Worm (Caenorhabditis elegans) whole organism, mixed stage, embryonic: Measurements from ENCODE around the gene B0513.90.

ENCODE experiments used
- ces-1 ChIP-seq: fragments of 150-350 bp; optimal IDR thresholded peaks from 2 replicates; lab custom pipeline; 2014; ENCODE audit warnings: missing biosample characterization, missing genetic modification reagents, missing genetic modification characterization
- elt-3 ChIP-seq: fragments of 150-350 bp; optimal IDR thresholded peaks from 2 replicates; lab custom pipeline; 2014; ENCODE audit warnings: missing biosample characterization, missing genetic modification characterization
- hlh-1 ChIP-seq: fragments of 150-350 bp; optimal IDR thresholded peaks from 2 replicates; lab custom pipeline; 2014; ENCODE audit warnings: missing biosample characterization, missing genetic modification reagents, missing genetic modification characterization
- lsy-2 ChIP-seq: fragments of 150-350 bp; optimal IDR thresholded peaks from 2 replicates; lab custom pipeline; 2014; ENCODE audit warnings: missing biosample characterization, missing genetic modification characterization
- mab-5 ChIP-seq: fragments of 150-350 bp; optimal IDR thresholded peaks from 2 replicates; lab custom pipeline; 2014; ENCODE audit warnings: missing biosample characterization, missing genetic modification characterization
- mep-1 ChIP-seq: fragments of 150-350 bp; optimal IDR thresholded peaks from 2 replicates; lab custom pipeline; 2017; ENCODE audit warnings: missing biosample characterization, missing genetic modification reagents, missing genetic modification characterization, inconsistent platforms
- nhr-12 ChIP-seq: fragments of 150-350 bp; optimal IDR thresholded peaks from 2 replicates; lab custom pipeline; 2014; ENCODE audit warnings: missing biosample characterization, missing genetic modification characterization
- pha-4 ChIP-seq: fragments of 150-350 bp; optimal IDR thresholded peaks from 2 replicates; lab custom pipeline; 2018; ENCODE audit warnings: missing biosample characterization, missing genetic modification reagents, missing genetic modification characterization
- snpc-4 ChIP-seq: fragments of 150-350 bp; optimal IDR thresholded peaks from 2 replicates; lab custom pipeline; 2014; ENCODE audit warnings: missing biosample characterization, missing genetic modification characterization
- unc-120 ChIP-seq: sonication (generic microtip); optimal IDR thresholded peaks from 2 replicates; lab custom pipeline; 2017; ENCODE audit warnings: missing genetic modification characterization, missing compliant biosample characterization; ENCODE audit not compliant: poor library complexity, severe bottlenecking
- unc-39 ChIP-seq: fragments of 150-350 bp; optimal IDR thresholded peaks from 2 replicates; lab custom pipeline; 2014; ENCODE audit warnings: missing biosample characterization, missing genetic modification characterization
- unc-62 ChIP-seq: fragments of 150-350 bp; optimal IDR thresholded peaks from 2 replicates; lab custom pipeline; 2014; ENCODE audit warnings: missing biosample characterization, missing genetic modification reagents, missing genetic modification characterization
- ztf-11 ChIP-seq: fragments of 150-350 bp; optimal IDR thresholded peaks from 2 replicates; lab custom pipeline; 2014; ENCODE audit warnings: missing biosample characterization, missing genetic modification characterization

ce11 chrIV:13879851-13880250, 13.0 kb downstream of the B0513.90 start, which contains the start of gene B0513.4:
- TF ChIP-seq mep-1 (tag; lab: Kevin White, UChicago) = no peak
- no peak for TF ChIP-seq snpc-4 (tag; lab: Kevin White, UChicago)
- TF ChIP-seq elt-3 (tag; lab: Kevin White, UChicago) = no peak
- TF ChIP-seq unc-120 = no peak
- no peak for TF ChIP-seq ces-1 (GFP tag; lab: Kevin White, UChicago)
- no peak for TF ChIP-seq unc-62
- no peak for TF ChIP-seq unc-39 (tag; lab: Kevin White, UChicago)
- no peak for TF ChIP-seq nhr-12 (tag; lab: Kevin White, UChicago)
- no peak for TF ChIP-seq lsy-2 (tag; lab: Kevin White, UChicago)
- no peak for TF ChIP-seq pha-4
- TF ChIP-seq hlh-1 (tag; lab: Kevin White, UChicago) = no peak
- no peak for TF ChIP-seq ztf-11 (tag; lab: Kevin White, UChicago)
- no peak for TF ChIP-seq mab-5 (tag; lab: Kevin White, UChicago)
